Worm (Caenorhabditis elegans) whole organism, young adult: ENCODE measurements around the gene M02D8.3.

Experiments
- C06A6.2 ChIP-seq: fragments of 200-800 bp; sonication (Bioruptor generic); conservative IDR thresholded peaks from 2 replicates; pipeline ENCODE4 v1.3.6; 2022; ENCODE audit warnings: missing genetic modification characterization, missing compliant biosample characterization
- F22D6.2 ChIP-seq: sonication (generic microtip); optimal IDR thresholded peaks from 2 replicates; lab custom pipeline; 2016; ENCODE audit warnings: mild to moderate bottlenecking, missing genetic modification characterization, missing compliant biosample characterization
- F39B2.1 ChIP-seq: fragments of 200-800 bp; sonication (Bioruptor generic); IDR thresholded peaks from 2 replicates; pipeline ENCODE4 v1.3.6; 2022; ENCODE audit warnings: missing genetic modification reagents, missing genetic modification characterization, missing compliant biosample characterization
- F57C9.4 ChIP-seq: sonication (generic microtip); optimal IDR thresholded peaks from 2 replicates; lab custom pipeline; 2017; ENCODE audit warnings: mild to moderate bottlenecking, missing genetic modification characterization, missing compliant biosample characterization
- K12H6.12 ChIP-seq: fragments of 200-800 bp; sonication (Bioruptor generic); optimal IDR thresholded peaks from 2 replicates; lab custom pipeline; 2018; ENCODE audit warnings: mild to moderate bottlenecking, missing genetic modification characterization, missing compliant biosample characterization
- Y79H2A.3 ChIP-seq: fragments of 200-800 bp; sonication (Bioruptor generic); conservative IDR thresholded peaks from 2 replicates; pipeline ENCODE4 v1.3.6; 2022; ENCODE audit warnings: missing genetic modification reagents, missing genetic modification characterization, missing compliant biosample characterization
- ZK185.1 ChIP-seq: sonication (generic microtip); optimal IDR thresholded peaks from 2 replicates; lab custom pipeline; 2016; ENCODE audit warnings: mild to moderate bottlenecking, missing genetic modification characterization, missing compliant biosample characterization; ENCODE audit not compliant: poor library complexity, severe bottlenecking
- atf-7 ChIP-seq: sonication (generic microtip); optimal IDR thresholded peaks from 2 replicates; lab custom pipeline; 2017; ENCODE audit warnings: mild to moderate bottlenecking, missing genetic modification characterization, missing compliant biosample characterization
- athp-1 ChIP-seq: sonication (generic microtip); optimal IDR thresholded peaks from 2 replicates; lab custom pipeline; 2017; ENCODE audit warnings: mild to moderate bottlenecking, missing genetic modification characterization, missing compliant biosample characterization
- cebp-1 ChIP-seq, 2 experiments: fragments of 200-800 bp in 1 of 2; sonication (Bioruptor generic) in 1 of 2; sonication (generic microtip) in 1 of 2; IDR thresholded peaks in 1 of 2; optimal IDR thresholded peaks in 1 of 2; 2 replicates each; pipeline versions ENCODE4 v1.3.6 to Lab custom; 2017 to 2022; ENCODE audit warnings: missing compliant biosample characterization in 2 of 2, missing genetic modification characterization in 2 of 2, mild to moderate bottlenecking in 1 of 2, missing genetic modification reagents in 1 of 2, moderate library complexity in 1 of 2
- ceh-100 ChIP-seq: fragments of 200-800 bp; sonication (Bioruptor generic); IDR thresholded peaks from 2 replicates; pipeline ENCODE4 v1.3.6; 2022; ENCODE audit warnings: missing genetic modification reagents, missing genetic modification characterization, missing compliant biosample characterization
- ceh-58 ChIP-seq: fragments of 200-800 bp; sonication (Bioruptor generic); IDR thresholded peaks from 2 replicates; pipeline ENCODE4 v1.3.6; 2022; ENCODE audit warnings: missing genetic modification characterization, missing compliant biosample characterization
- dpff-1 ChIP-seq: sonication (generic microtip); optimal IDR thresholded peaks from 2 replicates; lab custom pipeline; 2017; ENCODE audit warnings: mild to moderate bottlenecking, missing genetic modification characterization, missing compliant biosample characterization
- egl-18 ChIP-seq: fragments of 200-800 bp; sonication (Bioruptor generic); IDR thresholded peaks from 2 replicates; pipeline ENCODE4 v1.3.6; 2022; ENCODE audit warnings: missing genetic modification reagents, missing genetic modification characterization, missing compliant biosample characterization
- ekl-4 ChIP-seq: fragments of 200-800 bp; sonication (Bioruptor generic); IDR thresholded peaks from 2 replicates; pipeline ENCODE4 v1.3.6; 2022; ENCODE audit warnings: missing genetic modification reagents, missing genetic modification characterization, missing compliant biosample characterization
- him-1 ChIP-seq: sonication (generic microtip); optimal IDR thresholded peaks from 2 replicates; lab custom pipeline; 2016; ENCODE audit warnings: missing genotype, missing genetic modification reagents, missing genetic modification characterization, missing compliant biosample characterization
- hlh-26 ChIP-seq: fragments of 200-800 bp; sonication (Bioruptor generic); conservative IDR thresholded peaks from 2 replicates; pipeline ENCODE4 v1.3.6; 2022; ENCODE audit warnings: missing genetic modification reagents, missing genetic modification characterization, missing compliant biosample characterization
- hmg-1.2 ChIP-seq: fragments of 200-800 bp; sonication (Bioruptor generic); IDR thresholded peaks from 2 replicates; pipeline ENCODE4 v1.3.6; 2022; ENCODE audit warnings: missing genetic modification reagents, missing genetic modification characterization, missing compliant biosample characterization
- let-526 ChIP-seq: fragments of 200-800 bp; sonication (Bioruptor generic); IDR thresholded peaks from 2 replicates; pipeline ENCODE4 v1.3.6; 2022; ENCODE audit warnings: missing genetic modification reagents, missing genetic modification characterization, missing compliant biosample characterization
- lin-26 ChIP-seq: fragments of 200-800 bp; sonication (Bioruptor generic); IDR thresholded peaks from 2 replicates; pipeline ENCODE4 v1.3.6; 2022; ENCODE audit warnings: missing genetic modification reagents, missing genetic modification characterization, missing compliant biosample characterization
- lin-54 ChIP-seq: fragments of 200-800 bp; sonication (Bioruptor generic); optimal IDR thresholded peaks from 2 replicates; lab custom pipeline; 2018; ENCODE audit warnings: mild to moderate bottlenecking, missing genetic modification characterization, missing compliant biosample characterization
- lir-1 ChIP-seq: fragments of 200-800 bp; sonication (Bioruptor generic); conservative IDR thresholded peaks from 2 replicates; pipeline ENCODE4 v1.3.6; 2022; ENCODE audit warnings: missing genetic modification reagents, missing genetic modification characterization, missing compliant biosample characterization
- madf-8 ChIP-seq: fragments of 200-800 bp; sonication (Bioruptor generic); conservative IDR thresholded peaks from 2 replicates; pipeline ENCODE4 v1.3.6; 2022; ENCODE audit warnings: missing genetic modification reagents, missing genetic modification characterization, missing compliant biosample characterization
- nhr-80 ChIP-seq: sonication (generic microtip); optimal IDR thresholded peaks from 2 replicates; lab custom pipeline; 2016; ENCODE audit warnings: missing genetic modification characterization, missing compliant biosample characterization
- pha-4 ChIP-seq: fragments of 150-350 bp; sonication (generic microtip); optimal IDR thresholded peaks from 2 replicates; lab custom pipeline; 2014; ENCODE audit warnings: missing biosample characterization, missing genetic modification reagents, missing genetic modification characterization
- rcor-1 ChIP-seq: fragments of 200-800 bp; sonication (Bioruptor generic); IDR thresholded peaks from 2 replicates; pipeline ENCODE4 v1.3.6; 2022; ENCODE audit warnings: missing genetic modification reagents, missing genetic modification characterization, missing compliant biosample characterization
- rec-8 ChIP-seq, 2 experiments: sonication (generic microtip); optimal IDR thresholded peaks; 2 replicates each; lab custom pipeline; 2016; ENCODE audit warnings: mild to moderate bottlenecking in 2 of 2, missing genetic modification characterization in 2 of 2, missing genetic modification reagents in 2 of 2, missing genotype in 2 of 2, missing biosample characterization in 1 of 2, missing compliant biosample characterization in 1 of 2, moderate library complexity in 1 of 2
- sdz-38 ChIP-seq: sonication (generic microtip); optimal IDR thresholded peaks from 2 replicates; lab custom pipeline; 2016; ENCODE audit warnings: missing genotype, missing genetic modification characterization, missing compliant biosample characterization
- snpc-1.3 ChIP-seq: sonication (generic microtip); optimal IDR thresholded peaks from 2 replicates; lab custom pipeline; 2017; ENCODE audit warnings: missing genetic modification characterization, mild to moderate bottlenecking, missing compliant biosample characterization, antibody characterized with exemption, moderate library complexity, missing genotype, missing genetic modification reagents; ENCODE audit not compliant: insufficient read depth
- snpc-3.4 ChIP-seq: sonication (generic microtip); optimal IDR thresholded peaks from 2 replicates; lab custom pipeline; 2017; ENCODE audit warnings: missing genetic modification characterization, mild to moderate bottlenecking, missing compliant biosample characterization, antibody characterized with exemption, moderate library complexity, missing genotype, missing genetic modification reagents
- unc-130 ChIP-seq: sonication (generic microtip); optimal IDR thresholded peaks from 2 replicates; lab custom pipeline; 2016; ENCODE audit warnings: missing genetic modification reagents, missing genetic modification characterization, missing compliant biosample characterization
- zfh-2 ChIP-seq: fragments of 200-800 bp; sonication (Bioruptor generic); conservative IDR thresholded peaks from 2 replicates; pipeline ENCODE4 v1.3.6; 2022; ENCODE audit warnings: missing genetic modification reagents, missing genetic modification characterization, missing compliant biosample characterization

The M02D8.3 gene

ce11 chrX:8761060-8761459 is 24.2 kb upstream of the M02D8.3 start:
- TF ChIP-seq rec-8 (tag; optimal IDR thresholded peaks at IDR 0.05; lab: Kevin White, UChicago) (no peak), hmg-1.2 (no peak), F22D6.2 (tag; lab: Kevin White, UChicago) (no peak), ZK185.1 (tag; lab: Kevin White, UChicago) (no peak), sdz-38 (tag; lab: Kevin White, UChicago) (no peak), zfh-2 (GFP tag; lab: Robert Waterston, UW) (no peak), dpff-1 (tag; lab: Kevin White, UChicago) (no peak), snpc-3.4 (tag; lab: Kevin White, UChicago) (no peak), unc-130 (GFP tag; lab: Kevin White, UChicago) (no peak), him-1 (tag; lab: Kevin White, UChicago) (no peak), ceh-100 (GFP tag; lab: Robert Waterston, UW) (no peak), C06A6.2 (GFP tag; lab: Robert Waterston, UW) (no peak), pha-4 (tag; lab: Kevin White, UChicago) (no peak), rcor-1 (GFP tag; lab: Robert Waterston, UW) (no peak), K12H6.12 (tag; lab: Kevin White, UChicago) (no peak), hlh-26 (GFP tag; lab: Robert Waterston, UW) (no peak), snpc-1.3 (tag; lab: Kevin White, UChicago) (no peak)
- TF ChIP-seq, all 124 proteins: peak for 0

ce11 chrX:8755987-8756386 is 19.2 kb upstream of the M02D8.3 start:
- TF ChIP-seq him-1 (tag; lab: Kevin White, UChicago) (no peak), nhr-80 (tag; lab: Kevin White, UChicago) (peak; percentile 14)
- TF ChIP-seq, all 124 proteins: peak for 1

ce11 chrX:8754285-8754795 is 17.5 kb upstream of the M02D8.3 start:
- no peak for TF ChIP-seq ceh-58 (GFP tag; lab: Robert Waterston, UW)

ce11 chrX:8752546-8752945 is 15.7 kb upstream of the M02D8.3 start:
- TF ChIP-seq lin-26 (GFP tag; lab: Robert Waterston, UW) (0 out of 2 replicates have a peak, but pooled peaks have one; percentile 37), zfh-2 (GFP tag; lab: Robert Waterston, UW) (no peak), let-526 (no peak)

- TF ChIP-seq madf-8 (GFP tag; lab: Robert Waterston, UW) (no peak), atf-7 (no peak), ekl-4 (no peak)
- TF ChIP-seq, all 124 proteins: peak for 0
Measured at ce11 chrX:8750660-8751059, 13.8 kb upstream of the M02D8.3 start, which contains the start of gene asns-2. Gene asns-2, minus strand, starts transcription at chrX:8750941.

- TF ChIP-seq lin-54 (GFP tag; lab: Kevin White, UChicago) (no peak), athp-1 (tag; lab: Kevin White, UChicago) (no peak), F57C9.4 (tag; lab: Kevin White, UChicago) (no peak), F39B2.1 (GFP tag; lab: Robert Waterston, UW) (no peak), egl-18 (GFP tag; lab: Robert Waterston, UW) (no peak), nhr-80 (tag; lab: Kevin White, UChicago) (peak; percentile 63), cebp-1 (GFP tag; IDR thresholded peaks at IDR 0.05; lab: Robert Waterston, UW) (no peak), cebp-1 (tag; optimal IDR thresholded peaks at IDR 0.05; lab: Kevin White, UChicago) (peak; percentile 4), lir-1 (GFP tag; lab: Robert Waterston, UW) (no peak), Y79H2A.3 (no peak)
Measured at ce11 chrX:8750209-8750608, 13.4 kb upstream of the M02D8.3 start.
